Worm (Caenorhabditis elegans): ENCODE results near the gene sdz-24.

ce11 chrII:709081-709480, 50.6 kb downstream of the sdz-24 start, which contains the start of gene T02H6.1:
- TF ChIP-seq unc-39 (tag; optimal IDR thresholded peaks at IDR 0.05) (no peak), nhr-21 (tag; optimal IDR thresholded peaks at IDR 0.05) (no peak), nhr-10 (tag; optimal IDR thresholded peaks at IDR 0.05) (no peak), sma-3 (GFP tag; optimal IDR thresholded peaks at IDR 0.05) (no peak), lin-39 (tag; optimal IDR thresholded peaks at IDR 0.05) (no peak), R02D3.7 (tag; optimal IDR thresholded peaks at IDR 0.05) (no peak), elt-3 (tag; optimal IDR thresholded peaks at IDR 0.05) (no peak), ztf-11 (tag; optimal IDR thresholded peaks at IDR 0.05) (no peak), ztf-4 (tag; optimal IDR thresholded peaks at IDR 0.05) (no peak)

Measured in whole organism, L2 larva.